Fruit fly (Drosophila melanogaster): ENCODE results near the gene ex.

Gene ex

DNA sequence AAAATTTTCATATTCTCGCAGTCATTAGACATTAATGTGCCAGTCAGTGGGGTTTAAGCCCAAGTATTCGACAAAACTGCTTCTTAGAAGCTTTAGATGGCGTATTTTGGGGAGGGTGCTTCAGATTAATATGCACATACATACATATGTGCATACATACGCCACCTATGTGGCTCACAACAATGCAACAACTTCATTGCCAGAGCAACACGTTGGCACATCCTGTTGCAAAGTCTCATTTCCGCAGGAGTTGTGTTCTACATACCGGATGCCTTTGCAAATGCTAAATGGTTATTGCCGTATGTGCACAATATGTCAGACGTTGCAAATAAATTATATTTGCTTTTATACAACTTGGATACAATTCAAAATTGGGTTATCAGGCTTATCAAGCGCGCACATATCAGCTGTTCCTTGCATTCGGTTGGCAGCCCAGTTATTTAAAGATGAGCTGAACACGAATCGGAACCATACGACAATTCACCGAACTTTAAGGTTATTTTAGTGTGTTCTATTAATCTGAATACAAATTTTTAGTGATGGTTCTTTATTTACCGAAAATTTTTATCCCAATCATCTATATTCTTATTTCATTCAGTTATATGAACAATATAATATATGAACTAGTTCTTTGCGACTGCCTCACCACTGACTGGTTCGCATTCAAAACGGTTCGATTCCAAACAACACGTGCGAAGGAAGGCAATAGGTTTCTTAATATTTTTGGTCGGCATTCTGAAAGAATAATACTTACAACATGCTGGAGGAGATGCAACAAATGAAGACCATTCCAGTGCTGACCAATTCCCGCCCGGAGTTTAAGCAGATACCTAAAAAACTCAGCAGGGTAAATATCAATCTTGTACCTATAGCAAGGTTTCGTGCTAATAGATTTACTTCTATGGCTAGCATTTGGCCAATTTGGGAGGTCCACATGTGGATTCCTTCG is 27.1 kb upstream of the ex start, which contains the start of gene Polr1B (continued):
- peak; percentile 91 for TF ChIP-seq CG5180 (GFP tag; optimal IDR thresholded peaks at IDR 0.05)
- peak; percentile 19 for TF ChIP-seq CG12299 (tag; optimal IDR thresholded peaks at IDR 0.05)
- TF ChIP-seq NC2α (GFP tag; optimal IDR thresholded peaks at IDR 0.05), result no peak
- TF ChIP-seq Abd-B (GFP tag; optimal IDR thresholded peaks at IDR 0.05), result no peak
- no peak for TF ChIP-seq Mes4 (GFP tag; optimal IDR thresholded peaks at IDR 0.05)
- no peak for TF ChIP-seq CG33213 (GFP tag; optimal IDR thresholded peaks at IDR 0.05)
- no peak for TF ChIP-seq Ada2b (GFP tag; IDR thresholded peaks at IDR 0.05)
- no peak for TF ChIP-seq Hr51 (GFP tag; optimal IDR thresholded peaks at IDR 0.05)
- no peak for TF ChIP-seq Rfx (GFP tag; IDR thresholded peaks at IDR 0.05)
- TF ChIP-seq ci (GFP tag; IDR thresholded peaks at IDR 0.05), result no peak
- no peak for TF ChIP-seq CG17912 (GFP tag; optimal IDR thresholded peaks at IDR 0.05)
- TF ChIP-seq salm (tag; optimal IDR thresholded peaks at IDR 0.05), result no peak
- TF ChIP-seq CG1603 (tag; optimal IDR thresholded peaks at IDR 0.05), result no peak
- TF ChIP-seq CG15514 (GFP tag; optimal IDR thresholded peaks at IDR 0.05), result peak; percentile 100
- TF ChIP-seq CoRest (tag; optimal IDR thresholded peaks at IDR 0.05), result no peak
- TF ChIP-seq slbo (GFP tag; IDR thresholded peaks at IDR 0.05), result no peak
- TF ChIP-seq bsh (GFP tag; optimal IDR thresholded peaks at IDR 0.05), result no peak
- peak; percentile 38 for TF ChIP-seq Elba2 (GFP tag; optimal IDR thresholded peaks at IDR 0.05)
- no peak for TF ChIP-seq D19B (GFP tag; optimal IDR thresholded peaks at IDR 0.05)
- TF ChIP-seq Bteb2 (GFP tag; optimal IDR thresholded peaks at IDR 0.05), result no peak
- no peak for TF ChIP-seq CG9437 (GFP tag; optimal IDR thresholded peaks at IDR 0.05)
- no peak for TF ChIP-seq CG12104 (GFP tag; optimal IDR thresholded peaks at IDR 0.05)
- TF ChIP-seq pan (optimal IDR thresholded peaks at IDR 0.05), result no peak
- TF ChIP-seq pan (GFP tag; optimal IDR thresholded peaks at IDR 0.05 in 1 of 2, IDR thresholded peaks at IDR 0.05 in 1 of 2), result no peak
- 0 out of 3 replicates have a peak, but pooled peaks have one; percentile 33 for TF ChIP-seq CG16813 (GFP tag; IDR thresholded peaks at IDR 0.05; ENCODE audit: partially characterized antibody)
- TF ChIP-seq sens (GFP tag), result peak; percentile 80
- no peak for TF ChIP-seq CG7372 (GFP tag; IDR thresholded peaks at IDR 0.05)
- no peak for TF ChIP-seq BtbVII (GFP tag; optimal IDR thresholded peaks at IDR 0.05)
- peak; percentile 27 for TF ChIP-seq stwl (tag; optimal IDR thresholded peaks at IDR 0.05)
- TF ChIP-seq CG11398 (GFP tag; optimal IDR thresholded peaks at IDR 0.05), result no peak
- TF ChIP-seq CG10267 (tag; optimal IDR thresholded peaks at IDR 0.05), result peak; percentile 46
- no peak for TF ChIP-seq CG18599 (GFP tag; optimal IDR thresholded peaks at IDR 0.05)
- no peak for TF ChIP-seq lov (optimal IDR thresholded peaks at IDR 0.05)
- 0 out of 3 replicates have a peak, but pooled peaks have one; percentile 32 for TF ChIP-seq lov (GFP tag; IDR thresholded peaks at IDR 0.05)
- TF ChIP-seq hbn (GFP tag; IDR thresholded peaks at IDR 0.05; ENCODE audit: partially characterized antibody), result 0 out of 2 replicates have a peak, but pooled peaks have one; percentile 46
- no peak for TF ChIP-seq CG17802 (tag; optimal IDR thresholded peaks at IDR 0.05)
- TF ChIP-seq trem (tag; optimal IDR thresholded peaks at IDR 0.05), result peak; percentile 100
- peak; percentile 39 for TF ChIP-seq CG2120 (GFP tag; optimal IDR thresholded peaks at IDR 0.05)
- TF ChIP-seq BEAF-32 (GFP tag; optimal IDR thresholded peaks at IDR 0.05), result peak; percentile 69
- TF ChIP-seq lilli (GFP tag; optimal IDR thresholded peaks at IDR 0.05), result peak; percentile 16
- TF ChIP-seq z (GFP tag; IDR thresholded peaks at IDR 0.05), result no peak
- no peak for TF ChIP-seq CG4730 (GFP tag; IDR thresholded peaks at IDR 0.05)
- TF ChIP-seq HLH4C (GFP tag; IDR thresholded peaks at IDR 0.05; ENCODE audit: partially characterized antibody), result peak; percentile 47; the same call in 2 of the 3 replicates
- TF ChIP-seq cwo (GFP tag; optimal IDR thresholded peaks at IDR 0.05), result peak; percentile 91
- peak; percentile 80 for TF ChIP-seq Max (GFP tag; optimal IDR thresholded peaks at IDR 0.05)
- TF ChIP-seq crol (GFP tag; IDR thresholded peaks at IDR 0.05), result no peak
- TF ChIP-seq CHES-1-like (GFP tag; optimal IDR thresholded peaks at IDR 0.05), result no peak
- TF ChIP-seq Ets97D (GFP tag; optimal IDR thresholded peaks at IDR 0.05), result peak; percentile 42
